Fruit fly (Drosophila melanogaster): ENCODE measurements around the gene CG15212.

Gene CG15212

dm6 chr3L:5154917-5155613 lies 23.7 kb downstream of the CG15212 start (continued):
- TF ChIP-seq Eip93F (GFP tag; optimal IDR thresholded peaks at IDR 0.05) = no peak
- TF ChIP-seq CG9139 (GFP tag; optimal IDR thresholded peaks at IDR 0.05) = no peak
- no peak for TF ChIP-seq fkh (GFP tag; optimal IDR thresholded peaks at IDR 0.05)
- TF ChIP-seq fd85E (GFP tag; optimal IDR thresholded peaks at IDR 0.05) = no peak
- no peak for TF ChIP-seq Hr39 (GFP tag; optimal IDR thresholded peaks at IDR 0.05)
- TF ChIP-seq CG11902 (GFP tag; optimal IDR thresholded peaks at IDR 0.05) = peak; percentile 34
- no peak for TF ChIP-seq Blimp-1 (GFP tag; optimal IDR thresholded peaks at IDR 0.05)
- TF ChIP-seq CG6792 (GFP tag; optimal IDR thresholded peaks at IDR 0.05) = peak; percentile 71
- peak; percentile 32 for TF ChIP-seq CG8319 (GFP tag; optimal IDR thresholded peaks at IDR 0.05)
- no peak for TF ChIP-seq Hr4 (GFP tag; optimal IDR thresholded peaks at IDR 0.05)
- TF ChIP-seq CG11762 (GFP tag; optimal IDR thresholded peaks at IDR 0.05; ENCODE audit: insufficient read depth) = peak; percentile 12
- no peak for TF ChIP-seq CG34406 (GFP tag; optimal IDR thresholded peaks at IDR 0.05)
- TF ChIP-seq Lpt (GFP tag; optimal IDR thresholded peaks at IDR 0.05) = peak; percentile 2

DNA sequence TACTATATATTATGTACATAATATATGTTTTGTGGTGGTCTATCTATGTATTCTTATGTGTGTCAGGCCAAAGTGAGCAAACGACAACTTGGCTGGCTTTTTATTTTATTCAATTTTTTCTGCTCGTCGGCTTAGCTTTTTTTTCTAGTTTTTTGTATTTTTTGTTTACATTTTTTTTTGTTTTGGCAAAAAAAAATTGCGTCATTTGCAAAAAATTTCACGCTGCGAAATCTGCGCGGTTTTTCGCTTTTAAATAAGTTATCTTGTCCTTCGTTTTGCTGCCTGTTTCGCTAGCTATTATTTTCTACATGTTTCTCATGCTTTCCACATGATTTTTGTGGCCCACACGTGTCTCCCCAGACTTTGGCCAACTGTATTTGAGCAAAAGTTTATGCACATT lies 41.1 kb downstream of the CG15212 start:
- no peak for TF ChIP-seq CG8319 (GFP tag; optimal IDR thresholded peaks at IDR 0.05)
- TF ChIP-seq CG11902 (GFP tag; optimal IDR thresholded peaks at IDR 0.05) = no peak
- TF ChIP-seq topi (GFP tag; optimal IDR thresholded peaks at IDR 0.05) = no peak
- TF ChIP-seq CG6276 (GFP tag; optimal IDR thresholded peaks at IDR 0.05) = no peak
- TF ChIP-seq esn (GFP tag; optimal IDR thresholded peaks at IDR 0.05) = no peak
- no peak for TF ChIP-seq acj6 (GFP tag; optimal IDR thresholded peaks at IDR 0.05)
- TF ChIP-seq spab (GFP tag; optimal IDR thresholded peaks at IDR 0.05) = no peak
- TF ChIP-seq OdsH (GFP tag; optimal IDR thresholded peaks at IDR 0.05) = no peak
- TF ChIP-seq pdm3 (GFP tag; optimal IDR thresholded peaks at IDR 0.05) = no peak

DNA sequence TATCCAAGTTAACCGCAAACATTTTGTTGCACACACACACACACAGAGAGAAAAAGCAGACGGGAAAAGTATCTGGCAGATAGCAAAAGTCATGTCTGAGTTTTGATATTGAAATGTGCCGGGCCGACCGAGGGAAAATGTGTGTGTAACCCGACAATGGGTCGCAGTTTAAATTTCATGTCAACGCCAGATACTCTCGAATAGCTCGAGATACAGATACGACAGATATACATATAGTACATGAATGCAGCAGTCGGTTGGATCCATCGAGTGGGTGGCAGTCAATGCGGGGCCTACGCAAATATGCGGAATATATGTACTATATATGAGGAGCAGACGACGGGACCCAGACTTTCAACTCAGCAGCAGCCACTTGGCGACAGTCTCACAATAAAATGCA lies 44.7 kb downstream of the CG15212 start:
- no peak for TF ChIP-seq CG6808 (GFP tag; optimal IDR thresholded peaks at IDR 0.05)
- no peak for TF ChIP-seq svp (GFP tag)
- peak; percentile 5 for TF ChIP-seq CG10669 (GFP tag; optimal IDR thresholded peaks at IDR 0.05)
- TF ChIP-seq spab (GFP tag; optimal IDR thresholded peaks at IDR 0.05) = peak; percentile 12
- TF ChIP-seq CG6163 (GFP tag; IDR thresholded peaks at IDR 0.05) = 0 out of 3 replicates have a peak, but pooled peaks have one; percentile 19
- TF ChIP-seq acj6 (GFP tag; optimal IDR thresholded peaks at IDR 0.05) = no peak
- TF ChIP-seq CG34406 (GFP tag; optimal IDR thresholded peaks at IDR 0.05) = no peak
- peak; percentile 24 for TF ChIP-seq net (GFP tag; optimal IDR thresholded peaks at IDR 0.05)
- TF ChIP-seq Eip78C (GFP tag) = peak; percentile 71
- TF ChIP-seq achi (GFP tag; optimal IDR thresholded peaks at IDR 0.05) = peak; percentile 3
- TF ChIP-seq Lpt (GFP tag; optimal IDR thresholded peaks at IDR 0.05) = peak; percentile 21
- no peak for TF ChIP-seq CG3919 (GFP tag; optimal IDR thresholded peaks at IDR 0.05)
- TF ChIP-seq vri (GFP tag; optimal IDR thresholded peaks at IDR 0.05) = no peak

DNA sequence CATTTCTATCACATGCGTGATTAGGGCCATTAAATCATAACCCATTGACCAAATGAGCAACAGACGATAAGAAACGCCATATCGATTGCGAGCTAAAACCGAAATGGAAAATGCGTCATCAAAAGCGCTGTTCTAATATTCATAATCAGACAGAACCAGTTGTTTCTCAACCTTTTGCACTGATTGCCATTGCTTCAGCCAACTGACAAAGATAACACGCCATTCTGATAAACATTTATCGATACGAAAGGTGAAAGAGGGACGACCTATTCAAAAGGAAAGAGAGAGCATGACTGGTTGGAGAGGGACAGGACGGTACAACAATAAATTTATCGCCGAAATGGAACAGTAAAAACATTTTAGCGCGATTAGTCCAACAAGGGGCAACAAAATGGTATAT lies 45.4 kb downstream of the CG15212 start:
- peak; percentile 21 for TF ChIP-seq Eip93F (GFP tag; optimal IDR thresholded peaks at IDR 0.05)
- TF ChIP-seq Sox14 (GFP tag; optimal IDR thresholded peaks at IDR 0.05) = peak; percentile 6
- TF ChIP-seq achi (GFP tag; optimal IDR thresholded peaks at IDR 0.05) = no peak
- TF ChIP-seq Eip78C (GFP tag) = peak; percentile 10
- no peak for TF ChIP-seq Eip75B (GFP tag; optimal IDR thresholded peaks at IDR 0.05)
- TF ChIP-seq vri (GFP tag; optimal IDR thresholded peaks at IDR 0.05) = peak; percentile 93
- TF ChIP-seq Blimp-1 (GFP tag; optimal IDR thresholded peaks at IDR 0.05) = no peak
- no peak for TF ChIP-seq CG6163 (GFP tag; IDR thresholded peaks at IDR 0.05)
- TF ChIP-seq CG15336 (GFP tag; IDR thresholded peaks at IDR 0.05) = no peak

dm6 chr3L:5178903-5179302 lies 47.6 kb downstream of the CG15212 start:
- no peak for TF ChIP-seq CG10631 (GFP tag; optimal IDR thresholded peaks at IDR 0.05)
- TF ChIP-seq Eip93F (GFP tag; optimal IDR thresholded peaks at IDR 0.05) = no peak
- TF ChIP-seq CG1621 (tag; optimal IDR thresholded peaks at IDR 0.05) = no peak
- no peak for TF ChIP-seq Hr4 (GFP tag; optimal IDR thresholded peaks at IDR 0.05)
- no peak for TF ChIP-seq Gug (GFP tag; IDR thresholded peaks at IDR 0.05)
- no peak for TF ChIP-seq Blimp-1 (GFP tag; optimal IDR thresholded peaks at IDR 0.05)
- no peak for TF ChIP-seq CG3919 (GFP tag; optimal IDR thresholded peaks at IDR 0.05)
- no peak for TF ChIP-seq vri (GFP tag; optimal IDR thresholded peaks at IDR 0.05)
- no peak for TF ChIP-seq lz (GFP tag; optimal IDR thresholded peaks at IDR 0.05)
- no peak for TF ChIP-seq eg (GFP tag; IDR thresholded peaks at IDR 0.05)
- TF ChIP-seq Eip78C (GFP tag) = no peak
- TF ChIP-seq topi (GFP tag; optimal IDR thresholded peaks at IDR 0.05) = no peak
- TF ChIP-seq salr (GFP tag; optimal IDR thresholded peaks at IDR 0.05) = no peak
- no peak for TF ChIP-seq Hr39 (GFP tag; optimal IDR thresholded peaks at IDR 0.05)
- TF ChIP-seq CG11762 (GFP tag; optimal IDR thresholded peaks at IDR 0.05; ENCODE audit: insufficient read depth) = no peak
- TF ChIP-seq CG11294 (GFP tag; IDR thresholded peaks at IDR 0.05) = no peak
- TF ChIP-seq ss (GFP tag; optimal IDR thresholded peaks at IDR 0.05) = no peak
- TF ChIP-seq esn (GFP tag; optimal IDR thresholded peaks at IDR 0.05) = no peak
